Worm (Caenorhabditis elegans): Measurements from ENCODE around the gene Y54G2A.16.

- TF ChIP-seq sptf-1 (tag; optimal IDR thresholded peaks at IDR 0.05): no peak
- no peak for TF ChIP-seq nhr-76 (tag; optimal IDR thresholded peaks at IDR 0.05)
- no peak for TF ChIP-seq lsy-2 (tag; optimal IDR thresholded peaks at IDR 0.05)
- TF ChIP-seq nhr-12 (tag; optimal IDR thresholded peaks at IDR 0.05): no peak
- TF ChIP-seq ces-1 (GFP tag; optimal IDR thresholded peaks at IDR 0.05): no peak
- no peak for TF ChIP-seq nhr-2 (tag; optimal IDR thresholded peaks at IDR 0.05)
- no peak for TF ChIP-seq unc-120 (tag; optimal IDR thresholded peaks at IDR 0.05; ENCODE audit: poor library complexity, severe bottlenecking)
- TF ChIP-seq ztf-11 (tag; optimal IDR thresholded peaks at IDR 0.05): no peak
- no peak for TF ChIP-seq unc-39 (tag; optimal IDR thresholded peaks at IDR 0.05)
- TF ChIP-seq nhr-28 (tag; optimal IDR thresholded peaks at IDR 0.05): no peak
Observed at ce11 chrIV:2891535-2892233, 27.0 kb upstream of the Y54G2A.16 start.

Data from whole organism, mixed stage, embryonic.